Fruit fly (Drosophila melanogaster): ENCODE data around the gene CG9449.

- TF ChIP-seq psq (optimal IDR thresholded peaks at IDR 0.05), result no peak
- no peak for TF ChIP-seq CG8478 (optimal IDR thresholded peaks at IDR 0.05)
- no peak for TF ChIP-seq pan (optimal IDR thresholded peaks at IDR 0.05)
- TF ChIP-seq usp (GFP tag; optimal IDR thresholded peaks at IDR 0.05), result no peak
Measured at dm6 chr3L:19500698-19501097, 3.2 kb upstream of the CG9449 start, which contains the start of gene CG9451.
